Worm (Caenorhabditis elegans) whole organism, midembryonic: ENCODE results near the gene rps-13.

Experiments used
- T22C8.4 ChIP-seq: fragments of 200-800 bp; sonication (Bioruptor generic); IDR thresholded peaks from 2 replicates; pipeline ENCODE4 v1.3.6; 2022; ENCODE audit warnings: missing genetic modification characterization, missing compliant biosample characterization
- flt-1 ChIP-seq: fragments of 200-800 bp; sonication (Bioruptor generic); IDR thresholded peaks from 2 replicates; pipeline ENCODE4 v1.3.6; 2022; ENCODE audit warnings: missing genetic modification characterization, missing compliant biosample characterization
- klf-2 ChIP-seq: fragments of 200-800 bp; sonication (Bioruptor generic); conservative IDR thresholded peaks from 2 replicates; pipeline ENCODE4 v1.3.6; 2022; ENCODE audit warnings: missing genetic modification reagents, missing genetic modification characterization, missing compliant biosample characterization
- med-1 ChIP-seq: sonication (generic microtip); optimal IDR thresholded peaks from 2 replicates; lab custom pipeline; 2017; ENCODE audit warnings: missing genetic modification characterization, mild to moderate bottlenecking, missing compliant biosample characterization, antibody characterized with exemption, missing genetic modification reagents; ENCODE audit not compliant: insufficient read depth
- ref-1 ChIP-seq: fragments of 200-800 bp; sonication (Bioruptor generic); conservative IDR thresholded peaks from 2 replicates; pipeline ENCODE4 v1.3.6; 2022; ENCODE audit warnings: missing genetic modification reagents, missing genetic modification characterization, missing compliant biosample characterization
- tab-1 ChIP-seq: fragments of 200-800 bp; sonication (Bioruptor generic); IDR thresholded peaks from 2 replicates; pipeline ENCODE4 v1.3.6; 2022; ENCODE audit warnings: missing genetic modification characterization, missing compliant biosample characterization

ce11 chrIII:6373850-6374474 is 835 bp downstream of the rps-13 start:
- TF ChIP-seq T22C8.4 (GFP tag; lab: Robert Waterston, UW) (no peak), klf-2 (GFP tag; lab: Robert Waterston, UW) (no peak), flt-1 (no peak), ref-1 (GFP tag; lab: Robert Waterston, UW) (no peak), tab-1 (GFP tag; lab: Robert Waterston, UW) (no peak), med-1 (GFP tag; lab: Kevin White, UChicago) (no peak)
